Worm (Caenorhabditis elegans) whole organism, young adult: ENCODE results near the gene srv-24.

Experiments
- B0019.2 ChIP-seq: fragments of 200-800 bp; sonication (Bioruptor generic); conservative IDR thresholded peaks from 2 replicates; pipeline ENCODE4 v1.3.6; 2022; ENCODE audit warnings: missing genetic modification reagents, missing genetic modification characterization, missing compliant biosample characterization
- F22D6.2 ChIP-seq: sonication (generic microtip); optimal IDR thresholded peaks from 2 replicates; lab custom pipeline; 2016; ENCODE audit warnings: mild to moderate bottlenecking, missing genetic modification characterization, missing compliant biosample characterization
- F33H1.4 ChIP-seq: fragments of 200-800 bp; sonication (Bioruptor generic); IDR thresholded peaks from 2 replicates; pipeline ENCODE4 v1.3.6; 2022; ENCODE audit warnings: missing genetic modification reagents, missing genetic modification characterization, missing compliant biosample characterization
- F37B4.10 ChIP-seq: fragments of 200-800 bp; sonication (Bioruptor generic); IDR thresholded peaks from 2 replicates; pipeline ENCODE4 v1.3.6; 2022; ENCODE audit warnings: missing genetic modification characterization, missing compliant biosample characterization
- F39B2.1 ChIP-seq: fragments of 200-800 bp; sonication (Bioruptor generic); IDR thresholded peaks from 2 replicates; pipeline ENCODE4 v1.3.6; 2022; ENCODE audit warnings: missing genetic modification reagents, missing genetic modification characterization, missing compliant biosample characterization
- T07F8.4 ChIP-seq: sonication (generic microtip); optimal IDR thresholded peaks from 2 replicates; lab custom pipeline; 2016; ENCODE audit warnings: mild to moderate bottlenecking, missing genetic modification characterization, moderate library complexity, missing compliant biosample characterization
- Y53G8AR.9 ChIP-seq: fragments of 200-800 bp; sonication (Bioruptor generic); conservative IDR thresholded peaks from 2 replicates; pipeline ENCODE4 v1.3.6; 2022; ENCODE audit warnings: missing genetic modification reagents, missing genetic modification characterization, missing compliant biosample characterization
- Y56A3A.18 ChIP-seq: fragments of 200-800 bp; sonication (Bioruptor generic); IDR thresholded peaks from 2 replicates; pipeline ENCODE4 v1.3.6; 2022; ENCODE audit warnings: missing genetic modification reagents, missing genetic modification characterization, missing compliant biosample characterization
- atf-7 ChIP-seq: sonication (generic microtip); optimal IDR thresholded peaks from 2 replicates; lab custom pipeline; 2017; ENCODE audit warnings: mild to moderate bottlenecking, missing genetic modification characterization, missing compliant biosample characterization
- athp-1 ChIP-seq: sonication (generic microtip); optimal IDR thresholded peaks from 2 replicates; lab custom pipeline; 2017; ENCODE audit warnings: mild to moderate bottlenecking, missing genetic modification characterization, missing compliant biosample characterization
- bed-2 ChIP-seq: fragments of 200-800 bp; sonication (Bioruptor generic); IDR thresholded peaks from 2 replicates; pipeline ENCODE4 v1.3.6; 2022; ENCODE audit warnings: missing genetic modification reagents, missing genetic modification characterization, missing compliant biosample characterization
- ceh-27 ChIP-seq: fragments of 200-800 bp; sonication (Bioruptor generic); optimal IDR thresholded peaks from 2 replicates; lab custom pipeline; 2018; ENCODE audit warnings: mild to moderate bottlenecking, missing genetic modification characterization, moderate library complexity, missing compliant biosample characterization
- ceh-58 ChIP-seq: fragments of 200-800 bp; sonication (Bioruptor generic); IDR thresholded peaks from 2 replicates; pipeline ENCODE4 v1.3.6; 2022; ENCODE audit warnings: missing genetic modification characterization, missing compliant biosample characterization
- ceh-79 ChIP-seq: sonication (generic microtip); optimal IDR thresholded peaks from 2 replicates; lab custom pipeline; 2017; ENCODE audit warnings: mild to moderate bottlenecking, missing genetic modification characterization, missing compliant biosample characterization
- efl-1 ChIP-seq: fragments of 150-350 bp; optimal IDR thresholded peaks from 2 replicates; lab custom pipeline; 2014; ENCODE audit warnings: missing biosample characterization, missing genetic modification reagents, missing genetic modification characterization
- egl-18 ChIP-seq: fragments of 200-800 bp; sonication (Bioruptor generic); IDR thresholded peaks from 2 replicates; pipeline ENCODE4 v1.3.6; 2022; ENCODE audit warnings: missing genetic modification reagents, missing genetic modification characterization, missing compliant biosample characterization
- gei-17 ChIP-seq: fragments of 200-800 bp; sonication (Bioruptor generic); optimal IDR thresholded peaks from 2 replicates; lab custom pipeline; 2018; ENCODE audit warnings: mild to moderate bottlenecking, missing genetic modification characterization, missing compliant biosample characterization
- hmg-20 ChIP-seq: fragments of 200-800 bp; sonication (Bioruptor generic); IDR thresholded peaks from 2 replicates; pipeline ENCODE4 v1.3.6; 2022; ENCODE audit warnings: missing genetic modification reagents, missing genetic modification characterization, missing compliant biosample characterization
- hrde-1 ChIP-seq: sonication (generic microtip); optimal IDR thresholded peaks from 2 replicates; lab custom pipeline; 2016; ENCODE audit warnings: missing genetic modification characterization, mild to moderate bottlenecking, missing compliant biosample characterization, moderate library complexity, missing genotype, missing genetic modification reagents, borderline replicate concordance
- hsf-1 ChIP-seq: fragments of 200-800 bp; sonication (Bioruptor generic); IDR thresholded peaks from 2 replicates; pipeline ENCODE4 v1.3.6; 2022; ENCODE audit warnings: missing genetic modification reagents, missing genetic modification characterization, missing compliant biosample characterization
- lag-1 ChIP-seq: fragments of 200-800 bp; sonication (Bioruptor generic); IDR thresholded peaks from 2 replicates; pipeline ENCODE4 v1.3.6; 2022; ENCODE audit warnings: missing genetic modification reagents, missing genetic modification characterization, missing compliant biosample characterization
- lin-35 ChIP-seq, 3 experiments: fragments of 150-350 bp in 2 of 3; sonication (generic microtip) in 1 of 3; optimal IDR thresholded peaks; 2 replicates each; lab custom pipeline; 2014 to 2018; ENCODE audit warnings: missing biosample characterization in 3 of 3, missing genetic modification characterization in 3 of 3, missing genetic modification reagents in 3 of 3
- lir-1 ChIP-seq: fragments of 200-800 bp; sonication (Bioruptor generic); conservative IDR thresholded peaks from 2 replicates; pipeline ENCODE4 v1.3.6; 2022; ENCODE audit warnings: missing genetic modification reagents, missing genetic modification characterization, missing compliant biosample characterization
- lsl-1 ChIP-seq: fragments of 200-800 bp; sonication (Bioruptor generic); optimal IDR thresholded peaks from 2 replicates; lab custom pipeline; 2018; ENCODE audit warnings: mild to moderate bottlenecking, missing genetic modification characterization, moderate library complexity, missing compliant biosample characterization
- madf-10 ChIP-seq: sonication (generic microtip); optimal IDR thresholded peaks from 2 replicates; lab custom pipeline; 2016; ENCODE audit warnings: mild to moderate bottlenecking, missing genetic modification characterization, missing compliant biosample characterization
- madf-6 ChIP-seq: fragments of 200-800 bp; sonication (Bioruptor generic); IDR thresholded peaks from 2 replicates; pipeline ENCODE4 v1.3.6; 2022; ENCODE audit warnings: missing genetic modification reagents, missing genetic modification characterization, missing compliant biosample characterization
- mxl-1 ChIP-seq: sonication (generic microtip); optimal IDR thresholded peaks from 2 replicates; lab custom pipeline; 2016; ENCODE audit warnings: missing genetic modification characterization, missing compliant biosample characterization
- nfya-1 ChIP-seq: sonication (generic microtip); optimal IDR thresholded peaks from 2 replicates; lab custom pipeline; 2017; ENCODE audit warnings: antibody characterized with exemption, missing compliant biosample characterization, missing genetic modification characterization, borderline replicate concordance; ENCODE audit not compliant: insufficient read depth
- nhr-27 ChIP-seq: fragments of 200-800 bp; sonication (Bioruptor generic); optimal IDR thresholded peaks from 2 replicates; lab custom pipeline; 2018; ENCODE audit warnings: mild to moderate bottlenecking, missing genetic modification characterization, moderate library complexity, missing compliant biosample characterization
- rcor-1 ChIP-seq: fragments of 200-800 bp; sonication (Bioruptor generic); IDR thresholded peaks from 2 replicates; pipeline ENCODE4 v1.3.6; 2022; ENCODE audit warnings: missing genetic modification reagents, missing genetic modification characterization, missing compliant biosample characterization
- snpc-4 ChIP-seq, 5 experiments: fragments of 150-350 bp in 1 of 5; sonication (generic microtip) in 4 of 5; optimal IDR thresholded peaks; 2 replicates each; lab custom pipeline; 2014 to 2018; ENCODE audit warnings: missing genetic modification characterization in 5 of 5, missing biosample characterization in 3 of 5, antibody characterized with exemption in 2 of 5, mild to moderate bottlenecking in 2 of 5, missing compliant biosample characterization in 2 of 5, missing genotype in 2 of 5, moderate library complexity in 2 of 5, missing genetic modification reagents in 1 of 5
- zfh-2 ChIP-seq: fragments of 200-800 bp; sonication (Bioruptor generic); conservative IDR thresholded peaks from 2 replicates; pipeline ENCODE4 v1.3.6; 2022; ENCODE audit warnings: missing genetic modification reagents, missing genetic modification characterization, missing compliant biosample characterization
- ztf-25 ChIP-seq: fragments of 200-800 bp; sonication (Bioruptor generic); IDR thresholded peaks from 2 replicates; pipeline ENCODE4 v1.3.6; 2022; ENCODE audit warnings: missing genetic modification reagents, missing genetic modification characterization, missing compliant biosample characterization

srv-24 gene

ce11 chrIV:6301764-6302163 lies 11.1 kb upstream of the srv-24 start, which contains the start of gene srv-26:
Gene srv-26 (minus strand): TSS chrIV:6301864.
- no peak for TF ChIP-seq B0019.2
- TF ChIP-seq gei-17 (GFP tag; lab: Kevin White, UChicago) = no peak
- no peak for TF ChIP-seq efl-1 (GFP tag; lab: Kevin White, UChicago)
- TF ChIP-seq mxl-1 (tag; lab: Kevin White, UChicago) = no peak
- no peak for TF ChIP-seq lir-1 (GFP tag; lab: Robert Waterston, UW)
- no peak for TF ChIP-seq atf-7 (tag; lab: Kevin White, UChicago)
- no peak for TF ChIP-seq lag-1 (GFP tag; lab: Robert Waterston, UW)

- TF ChIP-seq athp-1 (no peak), ceh-27 (no peak), F22D6.2 (tag; lab: Kevin White, UChicago) (no peak), T07F8.4 (tag; lab: Kevin White, UChicago) (no peak), gei-17 (GFP tag; lab: Kevin White, UChicago) (no peak), ceh-79 (no peak), mxl-1 (tag; lab: Kevin White, UChicago) (no peak), egl-18 (no peak), lsl-1 (no peak), lin-35 (GFP tag; optimal IDR thresholded peaks at IDR 0.05; lab: Kevin White, UChicago) (no peak), ceh-58 (GFP tag; lab: Robert Waterston, UW) (no peak), lag-1 (GFP tag; lab: Robert Waterston, UW) (no peak), F37B4.10 (GFP tag; lab: Robert Waterston, UW) (no peak), ztf-25 (no peak), Y56A3A.18 (GFP tag; lab: Robert Waterston, UW) (no peak), hmg-20 (GFP tag; lab: Robert Waterston, UW) (no peak)
Measured at ce11 chrIV:6299523-6299922, 8.9 kb upstream of the srv-24 start.

- no peak for TF ChIP-seq ztf-25
- no peak for TF ChIP-seq rcor-1 (GFP tag; lab: Robert Waterston, UW)
- TF ChIP-seq nfya-1 (tag; lab: Kevin White, UChicago) = no peak
- no peak for TF ChIP-seq zfh-2 (GFP tag; lab: Robert Waterston, UW)
Measured at ce11 chrIV:6298253-6298652, 7.6 kb upstream of the srv-24 start, which contains the start of gene srv-27. Gene srv-27 (minus strand): TSS chrIV:6298353.

ce11 chrIV:6294081-6294480 lies 3.4 kb upstream of the srv-24 start, which contains the start of gene hil-2:
Gene hil-2 (plus strand): TSS chrIV:6294240.
- TF ChIP-seq snpc-4 (GFP tag; optimal IDR thresholded peaks at IDR 0.05; lab: Kevin White, UChicago) (no peak), snpc-4 (tag; optimal IDR thresholded peaks at IDR 0.05; lab: Kevin White, UChicago) (peak in 2 of 4 experiments; percentile 59 to 60), madf-6 (no peak), hrde-1 (tag; lab: Kevin White, UChicago) (no peak), F39B2.1 (GFP tag; lab: Robert Waterston, UW) (peak; percentile 97), F33H1.4 (no peak), bed-2 (GFP tag; lab: Robert Waterston, UW) (no peak), hsf-1 (GFP tag; lab: Robert Waterston, UW) (no peak), lir-1 (GFP tag; lab: Robert Waterston, UW) (no peak), Y53G8AR.9 (GFP tag; lab: Robert Waterston, UW) (no peak)

- TF ChIP-seq madf-10 (tag; lab: Kevin White, UChicago) (no peak), nhr-27 (tag; lab: Kevin White, UChicago) (no peak)
Measured at ce11 chrIV:6284277-6284676, 6.4 kb downstream of the srv-24 start, which contains the start of gene ops-1. Gene ops-1 (minus strand): TSS chrIV:6284377.
